Worm (Caenorhabditis elegans) whole organism, L2 larva: ENCODE data around the gene tpp-2.

Source experiments
- F13H6.1 ChIP-seq: sonication (generic microtip); optimal IDR thresholded peaks from 2 replicates; lab custom pipeline; 2016; ENCODE audit warnings: missing genetic modification characterization, missing compliant biosample characterization
- Y55F3AM.14 ChIP-seq: fragments of 200-800 bp; sonication (Bioruptor generic); optimal IDR thresholded peaks from 2 replicates; lab custom pipeline; 2018; ENCODE audit warnings: mild to moderate bottlenecking, missing genetic modification characterization, missing compliant biosample characterization
- ZK546.5 ChIP-seq: sonication (generic microtip); optimal IDR thresholded peaks from 2 replicates; lab custom pipeline; 2017; ENCODE audit warnings: missing biosample characterization, missing genetic modification characterization
- ama-1 ChIP-seq: fragments of 150-350 bp; optimal IDR thresholded peaks from 2 replicates; lab custom pipeline; 2018; ENCODE audit warnings: inconsistent platforms
- blmp-1 ChIP-seq: sonication (generic microtip); optimal IDR thresholded peaks from 2 replicates; lab custom pipeline; 2017; ENCODE audit warnings: missing genetic modification characterization, mild to moderate bottlenecking, missing compliant biosample characterization, antibody characterized with exemption, moderate library complexity; ENCODE audit not compliant: insufficient read depth
- ceh-82 ChIP-seq: fragments of 150-350 bp; optimal IDR thresholded peaks from 2 replicates; lab custom pipeline; 2014; ENCODE audit warnings: missing biosample characterization, missing genetic modification characterization
- crh-2 ChIP-seq: sonication (generic microtip); optimal IDR thresholded peaks from 2 replicates; lab custom pipeline; 2017; ENCODE audit warnings: missing biosample characterization, missing genetic modification characterization
- dmd-4 ChIP-seq: sonication (generic microtip); optimal IDR thresholded peaks from 2 replicates; lab custom pipeline; 2017; ENCODE audit warnings: missing biosample characterization, missing genetic modification characterization
- egl-27 ChIP-seq: sonication (generic microtip); optimal IDR thresholded peaks from 3 replicates; lab custom pipeline; 2017; ENCODE audit warnings: missing biosample characterization, missing genetic modification reagents, missing genetic modification characterization
- elt-1 ChIP-seq: fragments of 150-350 bp; optimal IDR thresholded peaks from 2 replicates; lab custom pipeline; 2014; ENCODE audit warnings: missing biosample characterization, missing genetic modification characterization
- elt-3 ChIP-seq: sonication (generic microtip); optimal IDR thresholded peaks from 2 replicates; lab custom pipeline; 2017; ENCODE audit warnings: missing biosample characterization, missing genetic modification characterization
- gmeb-1 ChIP-seq: fragments of 150-350 bp; optimal IDR thresholded peaks from 2 replicates; lab custom pipeline; 2014; ENCODE audit warnings: missing biosample characterization, missing genetic modification characterization
- lin-11 ChIP-seq: fragments of 150-350 bp; sonication (generic microtip); optimal IDR thresholded peaks from 2 replicates; lab custom pipeline; 2014; ENCODE audit warnings: missing biosample characterization, missing genetic modification characterization, inconsistent platforms, mixed read lengths
- lin-13 ChIP-seq: fragments of 150-350 bp; optimal IDR thresholded peaks from 2 replicates; lab custom pipeline; 2014; ENCODE audit warnings: missing biosample characterization, missing genetic modification reagents, missing genetic modification characterization
- lsy-2 ChIP-seq, 2 experiments: fragments of 150-350 bp in 1 of 2; sonication (generic microtip) in 1 of 2; optimal IDR thresholded peaks; 2 replicates each; lab custom pipeline; 2014 to 2017; ENCODE audit warnings: missing biosample characterization in 2 of 2, missing genetic modification characterization in 2 of 2
- mab-5 ChIP-seq: fragments of 150-350 bp; optimal IDR thresholded peaks from 2 replicates; lab custom pipeline; 2014; ENCODE audit warnings: missing biosample characterization, missing genetic modification characterization
- mbf-1 ChIP-seq: sonication (generic microtip); optimal IDR thresholded peaks from 2 replicates; lab custom pipeline; 2017; ENCODE audit warnings: missing biosample characterization, missing genetic modification characterization
- mdl-1 ChIP-seq, 2 experiments: fragments of 150-350 bp in 1 of 2; sonication (generic microtip) in 1 of 2; optimal IDR thresholded peaks; 2 replicates each; lab custom pipeline; 2017; ENCODE audit warnings: missing biosample characterization in 2 of 2, missing genetic modification characterization in 2 of 2
- nhr-10 ChIP-seq: sonication (generic microtip); optimal IDR thresholded peaks from 2 replicates; lab custom pipeline; 2017; ENCODE audit warnings: missing biosample characterization, missing genetic modification characterization
- nhr-129 ChIP-seq: fragments of 150-350 bp; optimal IDR thresholded peaks from 2 replicates; lab custom pipeline; 2014; ENCODE audit warnings: missing biosample characterization, missing genetic modification characterization
- nhr-21 ChIP-seq: fragments of 150-350 bp; optimal IDR thresholded peaks from 2 replicates; lab custom pipeline; 2014; ENCODE audit warnings: missing biosample characterization, missing genetic modification characterization
- nhr-25 ChIP-seq: fragments of 150-350 bp; sonication (generic microtip); optimal IDR thresholded peaks from 3 replicates; lab custom pipeline; 2014; ENCODE audit warnings: missing biosample characterization, missing genetic modification characterization
- nhr-6 ChIP-seq: fragments of 150-350 bp; optimal IDR thresholded peaks from 2 replicates; lab custom pipeline; 2014; ENCODE audit warnings: missing biosample characterization, missing genetic modification characterization
- peb-1 ChIP-seq: fragments of 150-350 bp; optimal IDR thresholded peaks from 2 replicates; lab custom pipeline; 2014; ENCODE audit warnings: missing biosample characterization, missing genetic modification characterization
- sem-4 ChIP-seq: fragments of 150-350 bp; optimal IDR thresholded peaks from 2 replicates; lab custom pipeline; 2014; ENCODE audit warnings: missing biosample characterization, missing genetic modification reagents, missing genetic modification characterization
- skn-1 ChIP-seq: sonication (generic microtip); optimal IDR thresholded peaks from 2 replicates; lab custom pipeline; 2017; ENCODE audit warnings: missing biosample characterization, missing genetic modification characterization
- sma-3 ChIP-seq: sonication (generic microtip); optimal IDR thresholded peaks from 2 replicates; lab custom pipeline; 2016; ENCODE audit warnings: missing genetic modification reagents, missing genetic modification characterization, missing compliant biosample characterization
- sma-9 ChIP-seq, 2 experiments: fragments of 150-350 bp in 1 of 2; sonication (generic microtip) in 1 of 2; optimal IDR thresholded peaks; 2 replicates each; lab custom pipeline; 2014 to 2016; ENCODE audit warnings: missing genetic modification characterization in 2 of 2, mild to moderate bottlenecking in 1 of 2, missing biosample characterization in 1 of 2, missing compliant biosample characterization in 1 of 2, missing genetic modification reagents in 1 of 2, moderate library complexity in 1 of 2
- snpc-4 ChIP-seq: fragments of 150-350 bp; optimal IDR thresholded peaks from 2 replicates; lab custom pipeline; 2014; ENCODE audit warnings: missing biosample characterization, missing genetic modification characterization
- unc-39 ChIP-seq: fragments of 150-350 bp; optimal IDR thresholded peaks from 2 replicates; lab custom pipeline; 2014; ENCODE audit warnings: missing biosample characterization, missing genetic modification characterization
- zag-1 ChIP-seq: fragments of 150-350 bp; optimal IDR thresholded peaks from 2 replicates; lab custom pipeline; 2014; ENCODE audit warnings: missing biosample characterization, missing genetic modification characterization
- ztf-1 ChIP-seq: fragments of 200-800 bp; sonication (Bioruptor generic); conservative IDR thresholded peaks from 2 replicates; pipeline ENCODE4 v1.3.6; 2022; ENCODE audit warnings: missing genetic modification characterization, missing compliant biosample characterization
- ztf-4 ChIP-seq: fragments of 150-350 bp; optimal IDR thresholded peaks from 2 replicates; lab custom pipeline; 2014; ENCODE audit warnings: missing biosample characterization, missing genetic modification characterization

Gene tpp-2

DNA sequence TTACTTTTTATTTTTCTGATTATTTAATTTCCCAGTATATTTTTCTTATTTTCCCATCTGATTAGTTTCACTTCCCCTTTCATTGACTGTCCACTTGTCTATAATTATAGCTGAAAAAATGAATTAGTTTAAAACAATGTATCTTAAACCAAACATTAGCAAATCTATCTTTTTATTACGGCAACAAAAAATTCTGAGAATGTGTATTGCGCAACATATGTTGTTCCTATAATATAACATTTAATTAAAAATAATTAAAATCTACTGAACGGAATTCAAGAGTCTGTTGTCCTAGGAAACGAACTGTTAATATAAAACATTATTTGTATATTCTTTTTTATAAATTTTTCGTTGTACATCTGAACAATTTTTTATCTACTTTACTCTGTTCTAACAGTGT is 12.6 kb upstream of the tpp-2 start:
- TF ChIP-seq blmp-1 (no peak), gmeb-1 (no peak), nhr-10 (tag; lab: Kevin White, UChicago) (no peak), skn-1 (no peak), nhr-6 (tag; lab: Kevin White, UChicago) (no peak), egl-27 (tag; lab: Kevin White, UChicago) (no peak), snpc-4 (tag; lab: Kevin White, UChicago) (no peak), nhr-129 (no peak), nhr-21 (tag; lab: Kevin White, UChicago) (no peak), sma-3 (GFP tag; lab: Kevin White, UChicago) (no peak), ztf-1 (GFP tag; lab: Robert Waterston, UW) (no peak)

DNA sequence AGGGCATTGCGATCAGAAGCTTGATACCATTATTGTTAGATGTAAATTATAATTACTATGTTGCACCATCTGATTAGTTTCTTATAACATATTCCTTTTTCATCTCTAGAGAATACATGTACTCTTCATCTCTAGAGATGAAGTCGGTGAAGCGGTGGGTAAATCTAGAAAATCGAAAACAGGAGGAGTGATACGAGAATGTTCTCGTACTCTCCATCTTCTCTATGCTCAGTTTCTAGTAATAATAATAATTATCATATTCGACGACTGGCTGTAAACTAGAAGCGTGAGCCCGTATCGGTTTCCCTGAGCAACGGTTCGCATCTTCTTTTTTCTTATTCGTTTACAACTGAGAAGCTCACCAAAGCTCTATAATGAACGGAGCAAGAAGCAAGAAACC is 10.4 kb upstream of the tpp-2 start:
- TF ChIP-seq lin-13 (GFP tag; lab: Kevin White, UChicago) = no peak
- TF ChIP-seq mab-5 = no peak
- no peak for TF ChIP-seq sma-9 (GFP tag; optimal IDR thresholded peaks at IDR 0.05; lab: Kevin White, UChicago)
- TF ChIP-seq sma-9 (tag; optimal IDR thresholded peaks at IDR 0.05; lab: Kevin White, UChicago) = no peak
- TF ChIP-seq nhr-129 = no peak
- TF ChIP-seq F13H6.1 (tag; lab: Kevin White, UChicago) = no peak
- TF ChIP-seq ztf-1 (GFP tag; lab: Robert Waterston, UW) = no peak
- TF ChIP-seq skn-1 = no peak
- no peak for TF ChIP-seq blmp-1
- no peak for TF ChIP-seq lin-11
- TF ChIP-seq nhr-21 (tag; lab: Kevin White, UChicago) = no peak
- TF ChIP-seq elt-3 (tag; lab: Kevin White, UChicago) = no peak
- no peak for TF ChIP-seq peb-1 (tag; lab: Kevin White, UChicago)
- no peak for TF ChIP-seq nhr-10 (tag; lab: Kevin White, UChicago)
- TF ChIP-seq ceh-82 = no peak
- no peak for TF ChIP-seq sma-3 (GFP tag; lab: Kevin White, UChicago)
- no peak for TF ChIP-seq crh-2 (tag; lab: Kevin White, UChicago)
- TF ChIP-seq unc-39 (tag; lab: Kevin White, UChicago) = no peak

DNA sequence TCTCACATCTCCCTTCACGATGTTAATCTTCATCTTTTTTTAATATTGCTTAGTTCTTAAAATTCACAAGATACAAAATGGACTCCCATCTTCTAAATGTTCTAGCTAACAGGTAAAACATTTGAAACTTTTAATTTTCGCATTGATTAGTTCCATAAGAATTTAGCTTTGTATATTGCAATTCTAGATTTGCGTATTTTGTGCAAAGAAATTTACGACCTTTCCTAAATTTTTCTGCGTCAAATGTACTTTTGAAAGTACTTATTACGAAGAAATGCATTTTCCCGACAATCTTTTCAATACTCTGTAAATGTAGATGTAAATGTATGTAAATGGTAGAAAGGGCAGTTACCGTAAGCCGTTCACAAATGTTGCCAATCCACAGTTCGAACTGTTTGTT is 6.6 kb upstream of the tpp-2 start:
- TF ChIP-seq sma-3 (GFP tag; lab: Kevin White, UChicago) (no peak), nhr-10 (tag; lab: Kevin White, UChicago) (no peak), dmd-4 (tag; lab: Kevin White, UChicago) (no peak), mdl-1 (tag; optimal IDR thresholded peaks at IDR 0.05; lab: Kevin White, UChicago) (no peak)

DNA sequence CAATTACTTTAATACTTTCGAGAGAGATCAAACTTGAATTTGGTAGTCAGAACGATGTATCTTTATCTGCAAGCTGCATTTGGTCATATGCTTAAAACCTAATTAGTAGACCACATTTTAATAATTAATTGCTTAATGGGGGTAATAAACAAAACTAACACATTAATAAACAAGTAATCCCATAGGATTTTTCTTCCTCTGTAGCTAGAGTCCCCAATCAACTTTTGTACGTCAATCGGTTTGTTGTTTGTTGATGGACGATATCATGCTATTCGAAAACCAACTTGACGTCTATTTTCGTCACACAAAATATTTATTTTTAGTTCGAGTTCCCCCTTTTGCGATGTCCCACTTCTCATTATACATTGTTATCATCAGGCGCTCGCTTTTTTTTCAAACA is 4.1 kb upstream of the tpp-2 start:
- TF ChIP-seq snpc-4 (tag; lab: Kevin White, UChicago) (no peak), Y55F3AM.14 (GFP tag; lab: Kevin White, UChicago) (no peak), sem-4 (tag; lab: Kevin White, UChicago) (no peak), zag-1 (no peak)
- TF ChIP-seq, all 48 proteins: peak for 0

- TF ChIP-seq lin-13 (GFP tag; lab: Kevin White, UChicago) = no peak
- no peak for TF ChIP-seq F13H6.1 (tag; lab: Kevin White, UChicago)
- TF ChIP-seq elt-1 = no peak
- no peak for TF ChIP-seq crh-2 (tag; lab: Kevin White, UChicago)
- TF ChIP-seq ZK546.5 (tag; lab: Kevin White, UChicago) = no peak
- TF ChIP-seq blmp-1 = no peak
- TF ChIP-seq snpc-4 (tag; lab: Kevin White, UChicago) = no peak
- TF ChIP-seq nhr-21 (tag; lab: Kevin White, UChicago) = no peak
- TF ChIP-seq lsy-2 (tag; optimal IDR thresholded peaks at IDR 0.05; lab: Kevin White, UChicago) = no peak
- no peak for TF ChIP-seq ama-1 (lab: Kevin White, UChicago)
- TF ChIP-seq ztf-1 (GFP tag; lab: Robert Waterston, UW) = no peak
- no peak for TF ChIP-seq nhr-10 (tag; lab: Kevin White, UChicago)
- no peak for TF ChIP-seq elt-3 (tag; lab: Kevin White, UChicago)
- TF ChIP-seq sma-9 (GFP tag; optimal IDR thresholded peaks at IDR 0.05; lab: Kevin White, UChicago) = no peak
- no peak for TF ChIP-seq sma-9 (tag; optimal IDR thresholded peaks at IDR 0.05; lab: Kevin White, UChicago)
Measured at ce11 chrII:6099500-6099899, 2.1 kb upstream of the tpp-2 start, which contains the start of gene rgs-3. Gene rgs-3 (plus strand): TSS chrII:6099800.

ce11 chrII:6091380-6091779 is 6.0 kb downstream of the tpp-2 start, which contains the start of the genes fbf-2 and nspg-3:
Gene fbf-2 (minus strand): TSS chrII:6091480.
Gene nspg-3 (plus strand): TSS chrII:6091767.
- TF ChIP-seq nhr-129 (no peak), nhr-25 (tag; lab: Kevin White, UChicago) (no peak), snpc-4 (tag; lab: Kevin White, UChicago) (no peak), F13H6.1 (tag; lab: Kevin White, UChicago) (no peak), sma-9 (GFP tag; optimal IDR thresholded peaks at IDR 0.05; lab: Kevin White, UChicago) (no peak), sma-9 (tag; optimal IDR thresholded peaks at IDR 0.05; lab: Kevin White, UChicago) (no peak), sma-3 (GFP tag; lab: Kevin White, UChicago) (no peak), nhr-10 (tag; lab: Kevin White, UChicago) (no peak), Y55F3AM.14 (GFP tag; lab: Kevin White, UChicago) (no peak), lsy-2 (tag; optimal IDR thresholded peaks at IDR 0.05; lab: Kevin White, UChicago) (no peak), ZK546.5 (tag; lab: Kevin White, UChicago) (no peak), blmp-1 (no peak), mbf-1 (tag; lab: Kevin White, UChicago) (no peak), ztf-4 (no peak)
